Worm (Caenorhabditis elegans): ENCODE measurements around the gene T06A1.5.

- TF ChIP-seq nhr-237 (tag; optimal IDR thresholded peaks at IDR 0.05): no peak
- no peak for TF ChIP-seq nhr-76 (tag; optimal IDR thresholded peaks at IDR 0.05)
- no peak for TF ChIP-seq sup-37 (GFP tag; optimal IDR thresholded peaks at IDR 0.05)
Measured at ce11 chrV:1955246-1955645, 28.2 kb downstream of the T06A1.5 start.
